Worm (Caenorhabditis elegans) whole organism, late embryonic: ENCODE results near the gene ints-11.

ENCODE experiments used
- C38D4.7 ChIP-seq: fragments of 200-800 bp; sonication (Bioruptor generic); optimal IDR thresholded peaks from 2 replicates; lab custom pipeline; 2018; ENCODE audit warnings: mild to moderate bottlenecking, missing genetic modification characterization, moderate library complexity, missing compliant biosample characterization
- ama-1 ChIP-seq: fragments of 150-350 bp; optimal IDR thresholded peaks from 2 replicates; lab custom pipeline; 2014
- ceh-2 ChIP-seq: sonication (generic microtip); optimal IDR thresholded peaks from 2 replicates; lab custom pipeline; 2016; ENCODE audit warnings: missing genotype, missing genetic modification characterization, missing compliant biosample characterization
- dve-1 ChIP-seq: sonication (generic microtip); optimal IDR thresholded peaks from 2 replicates; lab custom pipeline; 2017; ENCODE audit warnings: antibody characterized with exemption, mild to moderate bottlenecking, missing genetic modification characterization, missing compliant biosample characterization
- gmeb-2 ChIP-seq: sonication (generic microtip); optimal IDR thresholded peaks from 2 replicates; lab custom pipeline; 2016; ENCODE audit warnings: missing genetic modification characterization, inconsistent platforms, missing compliant biosample characterization
- hlh-30 ChIP-seq: sonication (generic microtip); optimal IDR thresholded peaks from 2 replicates; lab custom pipeline; 2017; ENCODE audit warnings: antibody characterized with exemption, missing genetic modification characterization, missing compliant biosample characterization; ENCODE audit not compliant: insufficient read depth
- nfya-1 ChIP-seq: sonication (generic microtip); optimal IDR thresholded peaks from 2 replicates; lab custom pipeline; 2017; ENCODE audit warnings: missing genetic modification characterization, mild to moderate bottlenecking, missing compliant biosample characterization, antibody characterized with exemption, moderate library complexity
- pqm-1 ChIP-seq: sonication (generic microtip); optimal IDR thresholded peaks from 2 replicates; lab custom pipeline; 2016; ENCODE audit warnings: missing genetic modification characterization, missing compliant biosample characterization
- pros-1 ChIP-seq: fragments of 150-350 bp; optimal IDR thresholded peaks from 2 replicates; lab custom pipeline; 2014; ENCODE audit warnings: missing biosample characterization, missing genetic modification reagents, missing genetic modification characterization
- sox-4 ChIP-seq: sonication (generic microtip); optimal IDR thresholded peaks from 2 replicates; lab custom pipeline; 2017; ENCODE audit warnings: mild to moderate bottlenecking, missing genetic modification characterization, inconsistent platforms, missing compliant biosample characterization
- ttx-3 ChIP-seq: sonication (generic microtip); optimal IDR thresholded peaks from 2 replicates; lab custom pipeline; 2016; ENCODE audit warnings: missing genetic modification reagents, missing genetic modification characterization, missing compliant biosample characterization

ce11 chrII:8129495-8130010 lies 13.7 kb downstream of the ints-11 start, which contains the start of gene ulp-4:
- no peak for TF ChIP-seq pros-1
- no peak for TF ChIP-seq nfya-1 (tag; lab: Kevin White, UChicago)
- no peak for TF ChIP-seq dve-1 (tag; lab: Kevin White, UChicago)
- TF ChIP-seq ama-1 (lab: Kevin White, UChicago) = no peak
- no peak for TF ChIP-seq sox-4
- no peak for TF ChIP-seq pqm-1 (tag; lab: Kevin White, UChicago)
- no peak for TF ChIP-seq ceh-2 (tag; lab: Kevin White, UChicago)
- no peak for TF ChIP-seq gmeb-2
- no peak for TF ChIP-seq hlh-30 (tag; lab: Kevin White, UChicago)
- TF ChIP-seq C38D4.7 (GFP tag; lab: Kevin White, UChicago) = no peak
- TF ChIP-seq ttx-3 (tag; lab: Kevin White, UChicago) = no peak
